Fruit fly (Drosophila melanogaster) whole organism, embryonic: ENCODE results near the gene Slip1.

Experiments
- Asciz ChIP-seq: fragments of 200-800 bp; sonication (Bioruptor generic); optimal IDR thresholded peaks from 2 replicates; lab custom pipeline; 2017; ENCODE audit warnings: missing biosample characterization, mild to moderate bottlenecking, missing genetic modification characterization, missing genetic modification reagents
- Atf-2 ChIP-seq: fragments of 200-800 bp; sonication (Bioruptor generic); optimal IDR thresholded peaks from 2 replicates; lab custom pipeline; 2016; ENCODE audit warnings: missing biosample characterization, missing genetic modification characterization
- CG12155 ChIP-seq: fragments of 200-800 bp; sonication (Bioruptor generic); optimal IDR thresholded peaks from 3 replicates; lab custom pipeline; 2016; ENCODE audit warnings: missing biosample characterization, missing genetic modification characterization
- CG12659 ChIP-seq: fragments of 200-800 bp; sonication (Bioruptor generic); optimal IDR thresholded peaks from 3 replicates; lab custom pipeline; 2017; ENCODE audit warnings: mild to moderate bottlenecking, missing biosample characterization, missing genetic modification reagents, missing genetic modification characterization
- CG12942 ChIP-seq: fragments of 200-800 bp; sonication (Bioruptor generic); optimal IDR thresholded peaks from 3 replicates; lab custom pipeline; 2016; ENCODE audit warnings: missing biosample characterization, missing genetic modification characterization
- CG13624 ChIP-seq: fragments of 200-800 bp; sonication (Bioruptor generic); optimal IDR thresholded peaks from 2 replicates; lab custom pipeline; 2016; ENCODE audit warnings: missing biosample characterization, missing genetic modification characterization
- CG15011 ChIP-seq: fragments of 200-800 bp; sonication (Bioruptor generic); optimal IDR thresholded peaks from 3 replicates; lab custom pipeline; 2018; ENCODE audit warnings: missing biosample characterization, mild to moderate bottlenecking, missing genetic modification characterization
- CG17802 ChIP-seq: fragments of 200-800 bp; sonication (Bioruptor generic); optimal IDR thresholded peaks from 2 replicates; lab custom pipeline; 2018; ENCODE audit warnings: missing biosample characterization, mild to moderate bottlenecking, missing genetic modification characterization, moderate library complexity
- CG42726 ChIP-seq: fragments of 200-800 bp; sonication (Bioruptor generic); IDR thresholded peaks from 2 replicates; pipeline ENCODE4 v1.3.6; 2022; ENCODE audit warnings: missing biosample characterization, missing genetic modification characterization; ENCODE audit not compliant: partially characterized antibody
- CG6791 ChIP-seq: fragments of 200-800 bp; sonication (Bioruptor generic); IDR thresholded peaks from 3 replicates; pipeline ENCODE4 v1.3.6; 2022; ENCODE audit warnings: missing biosample characterization, missing genetic modification characterization; ENCODE audit not compliant: partially characterized antibody
- CG7271 ChIP-seq: fragments of 200-800 bp; sonication (Bioruptor generic); optimal IDR thresholded peaks from 2 replicates; lab custom pipeline; 2018; ENCODE audit warnings: missing biosample characterization, mild to moderate bottlenecking, missing genetic modification characterization, moderate library complexity
- CG7357 ChIP-seq: fragments of 200-800 bp; sonication (Bioruptor generic); IDR thresholded peaks from 3 replicates; pipeline ENCODE4 v1.3.6; 2022; ENCODE audit warnings: missing biosample characterization, missing genetic modification characterization
- CG7786 ChIP-seq: fragments of 200-800 bp; sonication (Bioruptor generic); optimal IDR thresholded peaks from 2 replicates; lab custom pipeline; 2016; ENCODE audit warnings: missing biosample characterization, missing genetic modification characterization
- CG7928 ChIP-seq: fragments of 200-800 bp; sonication (Bioruptor generic); optimal IDR thresholded peaks from 2 replicates; lab custom pipeline; 2017; ENCODE audit warnings: missing biosample characterization, mild to moderate bottlenecking, missing genetic modification characterization
- CG8089 ChIP-seq: fragments of 200-800 bp; sonication (Bioruptor generic); optimal IDR thresholded peaks from 3 replicates; lab custom pipeline; 2016; ENCODE audit warnings: missing biosample characterization, missing genetic modification characterization
- CG8388 ChIP-seq: fragments of 200-800 bp; sonication (Bioruptor generic); optimal IDR thresholded peaks from 2 replicates; lab custom pipeline; 2019; ENCODE audit warnings: missing biosample characterization, mild to moderate bottlenecking, missing genetic modification characterization, moderate library complexity
- Doc3 ChIP-seq: fragments of 200-800 bp; sonication (Bioruptor generic); IDR thresholded peaks from 3 replicates; pipeline ENCODE4 v1.3.6; 2022; ENCODE audit warnings: missing biosample characterization, missing genetic modification characterization; ENCODE audit not compliant: partially characterized antibody
- GATAe ChIP-seq: fragments of 200-800 bp; sonication (Bioruptor generic); conservative IDR thresholded peaks from 2 replicates; pipeline ENCODE4 v1.3.6; 2022; ENCODE audit warnings: missing biosample characterization, missing genetic modification characterization
- Gsc ChIP-seq: fragments of 200-800 bp; sonication (Bioruptor generic); IDR thresholded peaks from 2 replicates; pipeline ENCODE4 v1.3.6; 2022; ENCODE audit warnings: missing biosample characterization, missing genetic modification characterization
- HHEX ChIP-seq: fragments of 200-800 bp; sonication (Bioruptor generic); optimal IDR thresholded peaks from 3 replicates; lab custom pipeline; 2017; ENCODE audit warnings: missing biosample characterization, mild to moderate bottlenecking, missing genetic modification characterization, missing genetic modification reagents
- Hey ChIP-seq: fragments of 200-800 bp; sonication (Bioruptor generic); optimal IDR thresholded peaks from 3 replicates; lab custom pipeline; 2018; ENCODE audit warnings: missing biosample characterization, mild to moderate bottlenecking, missing genetic modification characterization
- Hsf ChIP-seq: fragments of 200-800 bp; sonication (Bioruptor generic); optimal IDR thresholded peaks from 3 replicates; lab custom pipeline; 2016; ENCODE audit warnings: missing biosample characterization, missing genetic modification characterization
- Kr ChIP-seq: fragments of 200-800 bp; sonication (Bioruptor generic); optimal IDR thresholded peaks from 2 replicates; lab custom pipeline; 2017; ENCODE audit warnings: missing biosample characterization, mild to moderate bottlenecking, missing genetic modification characterization
- NK7.1 ChIP-seq: fragments of 200-800 bp; sonication (Bioruptor generic); optimal IDR thresholded peaks from 3 replicates; lab custom pipeline; 2016; ENCODE audit warnings: missing biosample characterization, missing genetic modification characterization
- Pdp1 ChIP-seq, 2 experiments: fragments of 200-800 bp; sonication (Bioruptor generic); optimal IDR thresholded peaks; 3 replicates each; lab custom pipeline; 2016; ENCODE audit warnings: missing biosample characterization in 2 of 2, missing genetic modification characterization in 2 of 2, mild to moderate bottlenecking in 1 of 2, moderate library complexity in 1 of 2
- Sry-δ ChIP-seq: fragments of 200-800 bp; sonication (Bioruptor generic); optimal IDR thresholded peaks from 2 replicates; lab custom pipeline; 2016; ENCODE audit warnings: missing biosample characterization, missing genetic modification characterization
- Ssrp ChIP-seq: fragments of 200-800 bp; sonication (Bioruptor generic); optimal IDR thresholded peaks from 2 replicates; lab custom pipeline; 2018; ENCODE audit warnings: missing biosample characterization, mild to moderate bottlenecking, missing genetic modification characterization, moderate library complexity
- YL-1 ChIP-seq: fragments of 200-800 bp; sonication (Bioruptor generic); optimal IDR thresholded peaks from 3 replicates; lab custom pipeline; 2017; ENCODE audit warnings: missing biosample characterization, mild to moderate bottlenecking, missing genetic modification characterization
- cg ChIP-seq: fragments of 200-800 bp; sonication (Bioruptor generic); optimal IDR thresholded peaks from 3 replicates; lab custom pipeline; 2019; ENCODE audit warnings: missing biosample characterization, mild to moderate bottlenecking, missing genetic modification characterization, moderate library complexity
- chm ChIP-seq: fragments of 200-800 bp; sonication (Bioruptor generic); IDR thresholded peaks from 2 replicates; pipeline ENCODE4 v1.3.6; 2022; ENCODE audit warnings: missing biosample characterization, missing genetic modification characterization
- ewg ChIP-seq: fragments of 200-800 bp; sonication (Bioruptor generic); optimal IDR thresholded peaks from 3 replicates; lab custom pipeline; 2017; ENCODE audit warnings: mild to moderate bottlenecking, missing biosample characterization, missing genetic modification reagents, missing genetic modification characterization
- exex ChIP-seq: fragments of 200-800 bp; sonication (Bioruptor generic); optimal IDR thresholded peaks from 4 replicates; lab custom pipeline; 2018; ENCODE audit warnings: missing biosample characterization, mild to moderate bottlenecking, missing genetic modification characterization, moderate library complexity
- eyg ChIP-seq: fragments of 200-800 bp; sonication (Bioruptor generic); optimal IDR thresholded peaks from 3 replicates; lab custom pipeline; 2016; ENCODE audit warnings: missing biosample characterization, missing genetic modification characterization
- fru ChIP-seq: fragments of >200 bp; optimal IDR thresholded peaks from 2 replicates; lab custom pipeline; 2017
- gsb-n ChIP-seq: fragments of 200-800 bp; sonication (Bioruptor generic); optimal IDR thresholded peaks from 3 replicates; lab custom pipeline; 2018; ENCODE audit warnings: missing biosample characterization, mild to moderate bottlenecking, missing genetic modification characterization
- hkb ChIP-seq, 2 experiments: fragments of 200-800 bp in 1 of 2; fragments of >200 bp in 1 of 2; sonication (Bioruptor generic) in 1 of 2; IDR thresholded peaks in 1 of 2; optimal IDR thresholded peaks in 1 of 2; 2 replicates each; pipeline versions ENCODE4 v1.3.6 to Lab custom; 2017 to 2022; ENCODE audit warnings: missing biosample characterization in 1 of 2, missing genetic modification characterization in 1 of 2
- kah ChIP-seq: fragments of 200-800 bp; sonication (Bioruptor generic); optimal IDR thresholded peaks from 2 replicates; lab custom pipeline; 2018; ENCODE audit warnings: missing biosample characterization, mild to moderate bottlenecking, missing genetic modification characterization
- p53 ChIP-seq: fragments of 200-800 bp; sonication (Bioruptor generic); optimal IDR thresholded peaks from 2 replicates; lab custom pipeline; 2016; ENCODE audit warnings: missing biosample characterization, missing genetic modification characterization
- peb ChIP-seq: fragments of 200-800 bp; sonication (Bioruptor generic); IDR thresholded peaks from 2 replicates; pipeline ENCODE4 v1.3.6; 2022; ENCODE audit warnings: missing biosample characterization, missing genetic modification characterization
- pho ChIP-seq: fragments of 200-800 bp; sonication (Bioruptor generic); optimal IDR thresholded peaks from 2 replicates; lab custom pipeline; 2016; ENCODE audit warnings: missing biosample characterization, missing genetic modification characterization
- prd ChIP-seq, 3 experiments: fragments of >200 bp in 2 of 3; fragments of 200-800 bp in 1 of 3; sonication (Bioruptor generic) in 1 of 3; optimal IDR thresholded peaks in 2 of 3; IDR thresholded peaks in 1 of 3; 2 replicates in 2 of 3; 3 replicates in 1 of 3; pipeline versions ENCODE4 v1.3.6 to Lab custom; 2017 to 2022; ENCODE audit warnings: missing biosample characterization in 1 of 3, missing genetic modification characterization in 1 of 3
- schlank ChIP-seq: fragments of 200-800 bp; sonication (Bioruptor generic); optimal IDR thresholded peaks from 2 replicates; lab custom pipeline; 2018; ENCODE audit warnings: missing biosample characterization, mild to moderate bottlenecking, missing genetic modification characterization
- scrt ChIP-seq: fragments of 200-800 bp; sonication (Bioruptor generic); optimal IDR thresholded peaks from 2 replicates; lab custom pipeline; 2018; ENCODE audit warnings: missing biosample characterization, mild to moderate bottlenecking, missing genetic modification characterization, moderate library complexity
- sd ChIP-seq: fragments of 200-800 bp; sonication (Bioruptor generic); optimal IDR thresholded peaks from 3 replicates; lab custom pipeline; 2018; ENCODE audit warnings: missing biosample characterization, mild to moderate bottlenecking, missing genetic modification characterization, moderate library complexity
- tin ChIP-seq: fragments of 200-800 bp; sonication (Bioruptor generic); optimal IDR thresholded peaks from 3 replicates; lab custom pipeline; 2016; ENCODE audit warnings: missing biosample characterization, missing genetic modification characterization
- toy ChIP-seq: fragments of 200-800 bp; sonication (Bioruptor generic); IDR thresholded peaks from 2 replicates; pipeline ENCODE4 v1.3.6; 2022; ENCODE audit warnings: missing biosample characterization, missing genetic modification characterization
- vnd ChIP-seq: fragments of 200-800 bp; sonication (Bioruptor generic); IDR thresholded peaks from 3 replicates; pipeline ENCODE4 v1.3.6; 2022; ENCODE audit warnings: missing biosample characterization, missing genetic modification characterization; ENCODE audit not compliant: partially characterized antibody
- wor ChIP-seq: fragments of 200-800 bp; sonication (Bioruptor generic); IDR thresholded peaks from 2 replicates; pipeline ENCODE4 v1.3.6; 2022; ENCODE audit warnings: missing biosample characterization, missing genetic modification characterization
- zen ChIP-seq: fragments of 200-800 bp; sonication (Bioruptor generic); optimal IDR thresholded peaks from 3 replicates; lab custom pipeline; 2018; ENCODE audit warnings: missing biosample characterization, mild to moderate bottlenecking, missing genetic modification characterization, moderate library complexity
- zfh1 ChIP-seq: fragments of 200-800 bp; sonication (Bioruptor generic); IDR thresholded peaks from 3 replicates; pipeline ENCODE4 v1.3.6; 2022; ENCODE audit warnings: missing biosample characterization, missing genetic modification characterization

Slip1 gene

dm6 chr4:670905-671419 lies 7.5 kb downstream of the Slip1 start, which contains the start of gene CG11360 (continued):
- TF ChIP-seq hkb (optimal IDR thresholded peaks at IDR 0.05; lab: Kevin White, UChicago) (no peak), hkb (GFP tag; IDR thresholded peaks at IDR 0.05; lab: Robert Waterston, UW) (no peak), p53 (GFP tag; lab: Kevin White, UChicago) (no peak), eyg (no peak), Asciz (GFP tag; lab: Kevin White, UChicago) (no peak), vnd (GFP tag; lab: Robert Waterston, UW) (peak; percentile 45; the same call in 1 of the 3 replicates), YL-1 (GFP tag; lab: Kevin White, UChicago) (peak; percentile 15), CG13624 (GFP tag; lab: Kevin White, UChicago) (no peak), fru (lab: Kevin White, UChicago) (no peak), Doc3 (GFP tag; lab: Robert Waterston, UW) (no peak), kah (GFP tag; lab: Kevin White, UChicago) (no peak), CG7786 (GFP tag; lab: Kevin White, UChicago) (no peak), zfh1 (GFP tag; lab: Robert Waterston, UW) (no peak), ewg (no peak), schlank (no peak), zen (tag; lab: Kevin White, UChicago) (peak; percentile 52), Gsc (no peak), Ssrp (tag; lab: Kevin White, UChicago) (no peak), CG42726 (GFP tag; lab: Robert Waterston, UW) (no peak), toy (no peak), wor (GFP tag; lab: Robert Waterston, UW) (no peak), Sry-δ (GFP tag; lab: Kevin White, UChicago) (peak; percentile 88), NK7.1 (GFP tag; lab: Kevin White, UChicago) (no peak), gsb-n (peak; percentile 83), CG12155 (GFP tag; lab: Kevin White, UChicago) (no peak), Kr (GFP tag; lab: Kevin White, UChicago) (no peak), scrt (peak; percentile 47), CG7357 (GFP tag; lab: Robert Waterston, UW) (peak; percentile 95), cg (GFP tag; lab: Kevin White, UChicago) (no peak), Hey (tag; lab: Kevin White, UChicago) (no peak), sd (tag; lab: Kevin White, UChicago) (peak; percentile 97), CG8388 (GFP tag; lab: Kevin White, UChicago) (no peak), CG17802 (tag; lab: Kevin White, UChicago) (peak; percentile 97), Pdp1 (GFP tag; optimal IDR thresholded peaks at IDR 0.05; lab: Kevin White, UChicago) (peak in 1 of 2 experiments; percentile 20), pho (no peak), peb (no peak), CG15011 (GFP tag; lab: Kevin White, UChicago) (no peak), CG12659 (GFP tag; lab: Kevin White, UChicago) (peak; percentile 31), HHEX (GFP tag; lab: Kevin White, UChicago) (no peak), exex (tag; lab: Kevin White, UChicago) (no peak), CG7928 (GFP tag; lab: Kevin White, UChicago) (no peak), CG6791 (GFP tag; lab: Robert Waterston, UW) (peak; percentile 49; the same call in 2 of the 3 replicates), Hsf (GFP tag; lab: Kevin White, UChicago) (no peak), tin (no peak), GATAe (GFP tag; lab: Robert Waterston, UW) (no peak), prd (optimal IDR thresholded peaks at IDR 0.05; lab: Kevin White, UChicago) (no peak), prd (GFP tag; IDR thresholded peaks at IDR 0.05; lab: Robert Waterston, UW) (no peak), CG12942 (GFP tag; lab: Kevin White, UChicago) (no peak), CG8089 (GFP tag; lab: Kevin White, UChicago) (peak; percentile 26), chm (GFP tag; lab: Robert Waterston, UW) (no peak), CG7271 (tag; lab: Kevin White, UChicago) (no peak), Atf-2 (GFP tag; lab: Kevin White, UChicago) (no peak)
